Fruit fly (Drosophila melanogaster) whole organism, wandering third instar larva: ENCODE measurements around the gene dac.

ENCODE experiments used
- Abd-B ChIP-seq: fragments of >200 bp; optimal IDR thresholded peaks from 2 replicates; lab custom pipeline; 2017; ENCODE audit warnings: missing biosample characterization, missing genetic modification characterization
- CG32264 ChIP-seq: fragments of 200-800 bp; sonication (Bioruptor generic); optimal IDR thresholded peaks from 2 replicates; lab custom pipeline; 2016; ENCODE audit warnings: missing biosample characterization, missing genetic modification characterization
- CG9705 ChIP-seq: fragments of 200-800 bp; sonication (Bioruptor generic); optimal IDR thresholded peaks from 2 replicates; lab custom pipeline; 2018; ENCODE audit warnings: missing biosample characterization, mild to moderate bottlenecking, missing genetic modification characterization
- CrebA ChIP-seq: fragments of 200-800 bp; sonication (Bioruptor generic); optimal IDR thresholded peaks from 2 replicates; lab custom pipeline; 2016; ENCODE audit warnings: missing biosample characterization, mild to moderate bottlenecking, missing genetic modification characterization, borderline replicate concordance
- Dfd ChIP-seq: fragments of >200 bp; optimal IDR thresholded peaks from 2 replicates; lab custom pipeline; 2017; ENCODE audit warnings: missing biosample characterization, missing genetic modification characterization
- Dif ChIP-seq: fragments of 200-275, 200-300 bp; sonication (Bioruptor generic); optimal IDR thresholded peaks from 2 replicates; lab custom pipeline; 2018; ENCODE audit warnings: missing biosample characterization, missing genetic modification characterization; ENCODE audit not compliant: partially characterized antibody
- GATAd ChIP-seq: sonication (Bioruptor generic); optimal IDR thresholded peaks from 2 replicates; lab custom pipeline; 2016; ENCODE audit warnings: missing biosample characterization, missing genetic modification characterization
- HLH106 ChIP-seq: fragments of 200-800 bp; optimal IDR thresholded peaks from 3 replicates; lab custom pipeline; 2019; ENCODE audit warnings: missing biosample characterization, mild to moderate bottlenecking, missing genetic modification characterization, moderate library complexity
- Hnf4 ChIP-seq: fragments of 200-800 bp; sonication (Bioruptor generic); optimal IDR thresholded peaks from 2 replicates; lab custom pipeline; 2016; ENCODE audit warnings: missing biosample characterization, mild to moderate bottlenecking, missing genetic modification characterization
- Hr78 ChIP-seq: fragments of >200 bp; optimal IDR thresholded peaks from 2 replicates; lab custom pipeline; 2017; ENCODE audit warnings: missing biosample characterization, missing genetic modification characterization
- Hr83 ChIP-seq: fragments of 200-300 bp; sonication (Bioruptor generic); optimal IDR thresholded peaks from 2 replicates; lab custom pipeline; 2016; ENCODE audit warnings: missing biosample characterization, mild to moderate bottlenecking, missing genetic modification characterization, moderate library complexity; ENCODE audit not compliant: poor library complexity, severe bottlenecking
- Jra ChIP-seq: sonication (Bioruptor generic); optimal IDR thresholded peaks from 2 replicates; lab custom pipeline; 2016; ENCODE audit warnings: missing biosample characterization, missing genetic modification characterization
- Mio ChIP-seq: sonication (Bioruptor generic); optimal IDR thresholded peaks from 2 replicates; lab custom pipeline; 2016; ENCODE audit warnings: missing biosample characterization, missing genetic modification characterization
- Myc ChIP-seq: fragments of >200 bp; optimal IDR thresholded peaks from 2 replicates; lab custom pipeline; 2017
- N ChIP-seq: fragments of >200 bp; optimal IDR thresholded peaks from 2 replicates; lab custom pipeline; 2018; ENCODE audit warnings: missing biosample characterization, missing external identifiers, missing genetic modification characterization
- OdsH ChIP-seq: fragments of 200-800 bp; sonication (Bioruptor generic); optimal IDR thresholded peaks from 2 replicates; lab custom pipeline; 2016; ENCODE audit warnings: missing biosample characterization, mild to moderate bottlenecking, missing genetic modification characterization
- Rel ChIP-seq, 2 experiments: fragments of 200-800 bp; sonication (Bioruptor generic) in 1 of 2; optimal IDR thresholded peaks; 2 replicates in 1 of 2; 3 replicates in 1 of 2; lab custom pipeline; 2016 to 2019; ENCODE audit warnings: mild to moderate bottlenecking in 2 of 2, missing biosample characterization in 2 of 2, missing genetic modification characterization in 2 of 2, moderate library complexity in 1 of 2
- Sp1 ChIP-seq: fragments of 200-800 bp; sonication (Bioruptor generic); optimal IDR thresholded peaks from 3 replicates; lab custom pipeline; 2019; ENCODE audit warnings: missing biosample characterization, mild to moderate bottlenecking, missing genetic modification characterization, moderate library complexity
- Vsx2 ChIP-seq: fragments of 200-300, 225-300 bp; sonication (Bioruptor generic); optimal IDR thresholded peaks from 2 replicates; lab custom pipeline; 2018; ENCODE audit warnings: missing biosample characterization, missing genetic modification characterization; ENCODE audit not compliant: partially characterized antibody
- br ChIP-seq: fragments of 200-800 bp; sonication (Bioruptor generic); optimal IDR thresholded peaks from 2 replicates; lab custom pipeline; 2016; ENCODE audit warnings: missing biosample characterization, missing genetic modification characterization
- brk ChIP-seq: fragments of 200-800 bp; sonication (Bioruptor generic); optimal IDR thresholded peaks from 2 replicates; lab custom pipeline; 2016; ENCODE audit warnings: missing biosample characterization, mild to moderate bottlenecking, missing genetic modification characterization
- dl ChIP-seq, 2 experiments: fragments of 175-275, 200-275 bp in 1 of 2; fragments of 200-275 bp in 1 of 2; sonication (Bioruptor generic); optimal IDR thresholded peaks; lab custom pipeline; 2018; ENCODE audit warnings: mild to moderate bottlenecking in 2 of 2, missing biosample characterization in 2 of 2, missing genetic modification characterization in 2 of 2, moderate library complexity in 2 of 2; ENCODE audit not compliant: partially characterized antibody in 2 of 2, insufficient read depth in 1 of 2
- dmrt93B ChIP-seq: fragments of 200-800 bp; sonication (Bioruptor generic); optimal IDR thresholded peaks from 2 replicates; lab custom pipeline; 2018; ENCODE audit warnings: missing biosample characterization, mild to moderate bottlenecking, missing genetic modification characterization
- dsf ChIP-seq: sonication (Bioruptor generic); optimal IDR thresholded peaks from 2 replicates; lab custom pipeline; 2016; ENCODE audit warnings: missing biosample characterization, missing genetic modification characterization, borderline replicate concordance
- ey ChIP-seq: fragments of 200-800 bp; sonication (Bioruptor generic); optimal IDR thresholded peaks from 2 replicates; lab custom pipeline; 2016; ENCODE audit warnings: missing biosample characterization, missing genetic modification characterization
- foxo ChIP-seq, 2 experiments: fragments of 200-800 bp; sonication (Bioruptor generic); optimal IDR thresholded peaks; 2 replicates in 1 of 2; 3 replicates in 1 of 2; lab custom pipeline; 2016 to 2017; ENCODE audit warnings: missing biosample characterization in 2 of 2, missing genetic modification characterization in 2 of 2
- fru ChIP-seq: fragments of 200-800 bp; sonication (Bioruptor generic); optimal IDR thresholded peaks from 3 replicates; lab custom pipeline; 2016; ENCODE audit warnings: missing biosample characterization, mild to moderate bottlenecking, missing genetic modification characterization
- h ChIP-seq: fragments of 200-800 bp; sonication (Bioruptor generic); optimal IDR thresholded peaks from 3 replicates; lab custom pipeline; 2016; ENCODE audit warnings: missing biosample characterization, mild to moderate bottlenecking, missing genetic modification characterization
- jim ChIP-seq: fragments of 175-275, 200-325 bp; sonication (Bioruptor generic); optimal IDR thresholded peaks from 2 replicates; lab custom pipeline; 2016; ENCODE audit warnings: missing biosample characterization, mild to moderate bottlenecking, missing genetic modification characterization
- lola ChIP-seq: fragments of >200 bp; optimal IDR thresholded peaks from 2 replicates; lab custom pipeline; 2017; ENCODE audit warnings: missing biosample characterization, missing genetic modification characterization
- pan ChIP-seq: fragments of >200 bp; optimal IDR thresholded peaks from 2 replicates; lab custom pipeline; 2017
- psq ChIP-seq: fragments of 200-800 bp; sonication (Bioruptor generic); optimal IDR thresholded peaks from 3 replicates; lab custom pipeline; 2017; ENCODE audit warnings: missing biosample characterization, mild to moderate bottlenecking, missing genetic modification characterization, moderate library complexity
- rgr ChIP-seq: fragments of 200-800 bp; sonication (Bioruptor generic); optimal IDR thresholded peaks from 3 replicates; lab custom pipeline; 2016; ENCODE audit warnings: missing biosample characterization, mild to moderate bottlenecking, missing genetic modification characterization
- sage ChIP-seq: fragments of 200-800 bp; sonication (Bioruptor generic); optimal IDR thresholded peaks from 2 replicates; lab custom pipeline; 2016; ENCODE audit warnings: missing biosample characterization, mild to moderate bottlenecking, missing genetic modification characterization
- sv ChIP-seq: fragments of 200-800 bp; sonication (Bioruptor generic); optimal IDR thresholded peaks from 3 replicates; lab custom pipeline; 2016; ENCODE audit warnings: missing biosample characterization, missing genetic modification characterization
- tai ChIP-seq: sonication (Bioruptor generic); optimal IDR thresholded peaks from 2 replicates; lab custom pipeline; 2016; ENCODE audit warnings: missing biosample characterization, missing genetic modification characterization
- usp ChIP-seq: fragments of >200 bp; optimal IDR thresholded peaks from 2 replicates; lab custom pipeline; 2017; ENCODE audit warnings: missing biosample characterization, missing genetic modification characterization
- woc ChIP-seq: sonication (Bioruptor generic); optimal IDR thresholded peaks from 2 replicates; lab custom pipeline; 2016; ENCODE audit warnings: missing biosample characterization, mild to moderate bottlenecking, missing genetic modification characterization

Gene dac

DNA sequence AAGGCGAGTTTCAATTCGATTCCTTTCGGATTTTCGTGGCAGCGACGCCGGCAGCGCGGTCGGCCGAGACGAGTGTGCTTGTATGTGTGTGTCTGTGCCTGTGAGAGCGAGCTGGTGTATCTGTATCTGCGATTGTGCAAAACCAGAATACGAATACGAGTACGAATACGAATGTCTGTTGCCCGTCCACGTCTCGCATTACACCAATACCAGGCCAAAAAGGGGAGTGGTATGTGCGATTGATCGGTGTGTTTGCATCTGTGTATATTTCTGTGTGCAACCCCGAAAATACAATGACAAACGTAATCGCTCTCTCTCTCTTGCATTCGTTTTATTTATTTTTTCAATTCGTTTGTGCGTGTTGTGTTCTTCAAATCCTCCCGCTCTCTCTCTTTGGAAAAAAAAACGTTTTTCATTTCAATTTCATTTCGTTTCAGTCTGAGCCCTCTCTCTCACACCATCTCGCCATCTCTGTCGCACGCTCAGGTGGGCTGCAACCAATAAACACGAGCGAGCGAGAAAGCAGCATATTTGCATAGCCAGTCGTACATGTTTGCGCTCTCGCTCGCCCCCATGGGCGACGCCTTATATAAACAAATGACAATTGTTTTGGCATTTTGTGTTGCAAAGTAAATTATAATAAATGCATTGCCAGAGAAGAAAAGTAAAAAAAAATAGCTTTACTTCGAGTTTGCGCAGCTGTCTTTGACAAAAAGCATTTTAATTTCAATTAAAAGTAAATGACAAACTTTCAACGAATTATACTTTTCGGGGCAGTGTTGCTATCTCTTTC is 399 bp upstream of the dac start:
- TF ChIP-seq N (GFP tag; lab: Kevin White, UChicago), result peak; percentile 74
- TF ChIP-seq Dfd (GFP tag; lab: Kevin White, UChicago), result no peak
- peak; percentile 57 for TF ChIP-seq brk (GFP tag; lab: Kevin White, UChicago)
- peak; percentile 89 for TF ChIP-seq tai (GFP tag; lab: Kevin White, UChicago)
- no peak for TF ChIP-seq sv
- TF ChIP-seq CG9705 (GFP tag; lab: Kevin White, UChicago), result no peak
- no peak for TF ChIP-seq usp
- TF ChIP-seq pan (lab: Kevin White, UChicago), result no peak
- TF ChIP-seq Mio (GFP tag; lab: Kevin White, UChicago), result peak; percentile 43
- no peak for TF ChIP-seq woc (GFP tag; lab: Kevin White, UChicago)
- TF ChIP-seq sage (GFP tag; lab: Kevin White, UChicago), result no peak
- TF ChIP-seq fru (GFP tag; lab: Kevin White, UChicago), result peak; percentile 51
- TF ChIP-seq br (GFP tag; lab: Kevin White, UChicago), result peak; percentile 25
- peak; percentile 33 for TF ChIP-seq dsf (GFP tag; lab: Kevin White, UChicago)
- no peak for TF ChIP-seq Hr78 (GFP tag; lab: Kevin White, UChicago)
- no peak for TF ChIP-seq Rel (GFP tag; optimal IDR thresholded peaks at IDR 0.05; lab: Kevin White, UChicago)
- TF ChIP-seq Rel (tag; optimal IDR thresholded peaks at IDR 0.05; lab: Kevin White, UChicago), result peak; percentile 17
- no peak for TF ChIP-seq CrebA (GFP tag; lab: Kevin White, UChicago)
- peak; percentile 77 for TF ChIP-seq Hnf4
- peak; percentile 75 for TF ChIP-seq Jra (GFP tag; lab: Kevin White, UChicago)
- TF ChIP-seq CG32264 (GFP tag; lab: Kevin White, UChicago), result peak; percentile 56
- peak; percentile 50 for TF ChIP-seq Sp1
- no peak for TF ChIP-seq Abd-B
- peak; percentile 53 for TF ChIP-seq OdsH (GFP tag; lab: Kevin White, UChicago)
- peak; percentile 65 for TF ChIP-seq dmrt93B (GFP tag; lab: Kevin White, UChicago)
- TF ChIP-seq h (GFP tag; lab: Kevin White, UChicago), result peak; percentile 51
- TF ChIP-seq Myc (lab: Kevin White, UChicago), result no peak
- TF ChIP-seq HLH106 (tag; lab: Kevin White, UChicago), result peak; percentile 30
- TF ChIP-seq Dif (GFP tag; lab: Kevin White, UChicago), result peak; percentile 80
- TF ChIP-seq psq (GFP tag; lab: Kevin White, UChicago), result peak; percentile 69
- TF ChIP-seq rgr, result peak; percentile 81
- peak; percentile 22 to 39 for TF ChIP-seq dl (GFP tag; optimal IDR thresholded peaks at IDR 0.05; lab: Kevin White, UChicago; ENCODE audit: insufficient read depth in 1 of 2, partially characterized antibody in 2 of 2)
- peak; percentile 29 for TF ChIP-seq GATAd (GFP tag; lab: Kevin White, UChicago)
- TF ChIP-seq foxo (GFP tag; optimal IDR thresholded peaks at IDR 0.05; lab: Kevin White, UChicago), result peak in 1 of 2 experiments; percentile 54
- TF ChIP-seq ey (GFP tag; lab: Kevin White, UChicago), result peak; percentile 9
- TF ChIP-seq Vsx2 (GFP tag; lab: Kevin White, UChicago), result peak; percentile 39
- peak; percentile 94 for TF ChIP-seq jim (GFP tag; lab: Kevin White, UChicago)
- peak; percentile 98 for TF ChIP-seq Hr83 (GFP tag; lab: Kevin White, UChicago)
- TF ChIP-seq lola (GFP tag; lab: Kevin White, UChicago), result no peak

DNA sequence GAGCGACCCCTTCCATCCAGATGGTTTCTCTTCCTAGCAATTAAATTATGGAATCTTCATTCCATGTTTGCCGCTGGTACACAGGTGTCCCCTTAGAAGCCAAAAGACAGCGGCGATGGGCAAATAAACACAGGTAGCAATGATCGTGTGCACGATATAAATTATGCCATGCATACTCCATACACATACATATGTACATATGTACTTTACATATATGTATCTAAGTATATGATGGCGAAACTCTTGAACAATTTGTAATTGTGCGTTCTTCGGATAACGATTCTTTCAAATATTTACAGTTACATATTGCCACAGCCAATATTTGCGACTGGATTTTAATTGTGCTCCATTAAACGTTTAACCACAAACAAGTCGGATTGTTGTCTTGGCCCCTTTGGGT is 9.3 kb downstream of the dac start:
- TF ChIP-seq Hnf4, result peak; percentile 11
- TF ChIP-seq Rel (GFP tag; optimal IDR thresholded peaks at IDR 0.05; lab: Kevin White, UChicago), result no peak
- TF ChIP-seq Rel (tag; optimal IDR thresholded peaks at IDR 0.05; lab: Kevin White, UChicago), result no peak
- no peak for TF ChIP-seq Mio (GFP tag; lab: Kevin White, UChicago)
- no peak for TF ChIP-seq lola (GFP tag; lab: Kevin White, UChicago)
- TF ChIP-seq Vsx2 (GFP tag; lab: Kevin White, UChicago), result no peak
- TF ChIP-seq h (GFP tag; lab: Kevin White, UChicago), result no peak
- TF ChIP-seq sv, result no peak
